Fruit fly (Drosophila melanogaster): ENCODE results near the gene mex1.

mex1 gene

DNA sequence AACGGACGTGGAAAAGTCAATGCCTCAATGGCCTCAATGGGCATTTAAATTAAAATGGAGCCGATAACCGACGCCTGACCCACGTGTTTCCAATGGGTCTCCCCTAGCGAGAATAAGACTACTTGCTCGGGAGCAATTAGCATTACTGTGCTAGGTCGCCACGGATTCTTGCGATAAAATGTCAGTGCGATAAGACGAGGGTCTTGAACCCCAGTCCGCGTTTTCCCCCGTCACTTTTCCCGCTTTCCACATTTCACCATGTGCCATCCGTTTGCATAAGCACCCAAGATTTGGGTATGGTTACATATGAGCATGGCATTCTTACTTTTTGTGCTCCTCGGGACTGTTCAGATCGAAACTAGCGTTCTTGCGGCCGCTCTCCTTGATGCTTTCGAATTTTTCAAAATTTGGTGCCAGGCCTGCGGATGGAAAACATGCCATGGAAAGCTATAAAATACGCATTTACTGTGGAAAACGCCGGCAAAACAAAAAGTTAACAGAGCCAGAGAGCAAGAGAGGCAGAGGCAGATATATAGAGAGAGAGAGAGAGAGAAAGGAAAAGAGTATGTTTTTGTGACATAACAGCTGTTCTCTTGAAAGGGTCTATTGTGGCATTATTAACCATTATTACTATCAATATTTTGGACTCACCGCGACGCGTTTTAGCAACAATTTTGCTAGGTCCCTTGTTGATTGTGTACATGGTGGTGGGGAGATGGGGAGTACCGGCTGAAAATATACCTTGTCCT is 12.1 kb downstream of the mex1 start:
- TF ChIP-seq CG10348 (GFP tag; IDR thresholded peaks at IDR 0.05), result no peak
- peak; percentile 66 for TF ChIP-seq EcR (GFP tag; optimal IDR thresholded peaks at IDR 0.05)
- no peak for TF ChIP-seq Ets98B (GFP tag; IDR thresholded peaks at IDR 0.05)
- no peak for TF ChIP-seq Snoo (tag; optimal IDR thresholded peaks at IDR 0.05)
- no peak for TF ChIP-seq rn (GFP tag; IDR thresholded peaks at IDR 0.05)
- no peak for TF ChIP-seq CG13204 (GFP tag; optimal IDR thresholded peaks at IDR 0.05)
- 0 out of 2 replicates have a peak, but pooled peaks have one; percentile 28 for TF ChIP-seq CG32121 (GFP tag; IDR thresholded peaks at IDR 0.05)

DNA sequence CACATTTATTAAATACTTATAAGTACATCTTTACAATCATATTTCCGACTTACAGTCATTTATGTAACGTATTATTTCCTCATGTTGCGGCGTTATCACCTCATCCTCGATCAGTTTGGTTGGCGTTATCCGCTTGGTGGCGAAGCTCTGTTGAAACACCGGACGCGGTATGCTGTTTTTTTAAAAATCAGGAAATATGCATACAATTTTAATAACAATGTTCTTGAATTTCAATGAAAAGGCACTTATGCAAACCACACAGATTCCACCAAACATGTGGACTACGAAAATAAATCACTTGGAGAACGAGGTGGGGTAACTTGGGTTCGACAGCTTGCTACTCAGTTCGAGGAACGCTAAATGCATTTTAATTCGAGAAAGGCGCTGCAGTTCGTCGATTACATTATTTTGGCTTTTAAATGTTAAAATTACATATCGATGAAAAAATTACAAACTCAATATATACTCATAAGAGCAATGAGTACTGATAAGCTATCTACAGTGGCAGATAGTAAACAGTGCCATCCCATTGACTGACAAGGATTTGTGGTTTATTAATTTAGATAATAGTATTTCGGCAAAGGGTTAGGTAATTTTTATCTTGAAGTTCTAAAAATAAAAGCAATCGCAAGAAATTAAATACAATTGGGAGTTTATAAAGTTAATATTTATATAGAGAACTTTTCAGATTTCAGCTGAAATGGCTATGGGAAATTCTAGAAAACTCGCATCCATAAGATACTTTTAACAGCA is 13.0 kb downstream of the mex1 start:
- TF ChIP-seq CG10348 (GFP tag; IDR thresholded peaks at IDR 0.05), result no peak
- TF ChIP-seq rn (GFP tag; IDR thresholded peaks at IDR 0.05), result no peak
- TF ChIP-seq D1 (tag; optimal IDR thresholded peaks at IDR 0.05), result no peak
- no peak for TF ChIP-seq CG13204 (GFP tag; optimal IDR thresholded peaks at IDR 0.05)
- TF ChIP-seq gl (tag; optimal IDR thresholded peaks at IDR 0.05), result no peak
- TF ChIP-seq CG34367 (tag; optimal IDR thresholded peaks at IDR 0.05), result no peak
- TF ChIP-seq CG32121 (GFP tag; IDR thresholded peaks at IDR 0.05), result no peak
- TF ChIP-seq Snoo (tag; optimal IDR thresholded peaks at IDR 0.05), result no peak
- TF ChIP-seq Ets98B (GFP tag; IDR thresholded peaks at IDR 0.05), result no peak
- TF ChIP-seq fd96Ca (GFP tag; IDR thresholded peaks at IDR 0.05), result no peak
- no peak for TF ChIP-seq CG9948 (tag; optimal IDR thresholded peaks at IDR 0.05)
- TF ChIP-seq Pif1B (GFP tag; optimal IDR thresholded peaks at IDR 0.05), result no peak
- no peak for TF ChIP-seq Pif1A (GFP tag; optimal IDR thresholded peaks at IDR 0.05)
- TF ChIP-seq CG8301 (tag; optimal IDR thresholded peaks at IDR 0.05), result no peak
- no peak for TF ChIP-seq CG15710 (tag; optimal IDR thresholded peaks at IDR 0.05)
- no peak for TF ChIP-seq CG14655 (GFP tag; optimal IDR thresholded peaks at IDR 0.05)
- TF ChIP-seq CG12605 (GFP tag; IDR thresholded peaks at IDR 0.05), result no peak

DNA sequence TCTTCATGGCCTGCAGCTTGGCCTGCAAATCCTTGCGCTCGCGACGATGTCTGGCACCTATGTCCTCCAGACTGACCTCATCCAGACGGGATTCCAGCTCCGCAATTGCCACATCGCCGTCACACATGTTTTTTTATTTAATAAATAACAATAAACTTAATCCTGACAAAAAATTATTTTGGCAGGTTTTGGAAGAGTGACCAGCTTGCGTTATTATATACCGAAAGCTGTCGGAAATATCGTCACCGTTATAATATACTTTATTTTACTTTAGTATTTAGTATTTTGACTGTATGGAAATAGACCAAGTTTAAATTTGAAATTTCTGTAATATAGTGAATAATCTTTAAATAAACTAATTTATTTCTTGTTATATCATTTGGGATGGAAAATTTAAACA is 14.7 kb downstream of the mex1 start, which contains the start of gene CG7857:
Gene CG7857, minus strand, starts transcription at position 208 of the 400 bp plus-strand sequence.
- TF ChIP-seq Pif1A (GFP tag; optimal IDR thresholded peaks at IDR 0.05) (no peak), Snoo (tag; optimal IDR thresholded peaks at IDR 0.05) (no peak), Pif1B (GFP tag; optimal IDR thresholded peaks at IDR 0.05) (no peak), gl (tag; optimal IDR thresholded peaks at IDR 0.05) (no peak), Ets98B (GFP tag; IDR thresholded peaks at IDR 0.05) (no peak), EcR (GFP tag; optimal IDR thresholded peaks at IDR 0.05) (no peak), CG34367 (tag; optimal IDR thresholded peaks at IDR 0.05) (no peak), CG32121 (GFP tag; IDR thresholded peaks at IDR 0.05) (no peak), CG10348 (GFP tag; IDR thresholded peaks at IDR 0.05) (no peak), CG12605 (GFP tag; IDR thresholded peaks at IDR 0.05) (no peak), CG17806 (tag; optimal IDR thresholded peaks at IDR 0.05) (no peak), D1 (tag; optimal IDR thresholded peaks at IDR 0.05) (no peak), CG14655 (GFP tag; optimal IDR thresholded peaks at IDR 0.05) (no peak), CG15710 (tag; optimal IDR thresholded peaks at IDR 0.05) (no peak)

DNA sequence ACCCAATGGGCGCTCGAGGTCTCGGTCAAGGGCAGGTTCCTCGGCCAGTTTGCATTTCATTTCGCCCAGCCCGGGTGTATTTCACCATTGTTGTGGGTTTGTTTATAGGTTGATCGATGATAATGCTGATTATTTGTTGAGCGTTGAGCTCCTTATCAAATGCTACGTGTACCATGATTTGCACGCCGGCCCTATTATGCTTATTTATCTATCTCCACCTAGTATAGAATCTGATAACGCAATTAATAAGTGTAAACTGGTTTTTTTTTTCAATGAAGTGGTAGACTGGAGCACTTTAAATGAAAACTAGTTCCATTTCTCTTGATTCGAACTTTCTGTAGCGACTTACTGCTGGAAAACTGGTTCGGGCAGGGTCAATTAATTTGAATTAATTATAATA is 17.1 kb downstream of the mex1 start:
- TF ChIP-seq D1 (tag; optimal IDR thresholded peaks at IDR 0.05) (no peak), CG4496 (GFP tag; IDR thresholded peaks at IDR 0.05) (no peak), CG17806 (tag; optimal IDR thresholded peaks at IDR 0.05) (no peak), CG10348 (GFP tag; IDR thresholded peaks at IDR 0.05) (no peak), CG12605 (GFP tag; IDR thresholded peaks at IDR 0.05) (no peak), Snoo (tag; optimal IDR thresholded peaks at IDR 0.05) (no peak), Ets98B (GFP tag; IDR thresholded peaks at IDR 0.05) (no peak), CG32121 (GFP tag; IDR thresholded peaks at IDR 0.05) (no peak)

DNA sequence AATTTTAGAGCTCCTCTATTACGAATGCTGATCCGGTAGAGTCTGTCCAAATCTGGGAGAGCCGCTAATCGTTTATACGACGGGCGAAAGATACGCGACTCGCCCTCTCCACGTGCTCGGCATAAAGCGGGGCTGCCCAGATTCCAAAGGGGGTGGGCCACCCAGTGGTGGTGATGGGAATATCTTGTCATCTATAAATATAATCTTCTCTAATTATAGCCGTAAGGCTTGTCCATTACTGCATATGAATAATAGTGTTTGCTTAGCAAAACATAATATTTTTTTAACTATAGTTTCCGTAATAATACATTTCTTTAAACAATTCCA is 17.8 kb downstream of the mex1 start:
- TF ChIP-seq CG14655 (GFP tag; optimal IDR thresholded peaks at IDR 0.05), result no peak
- TF ChIP-seq fd96Ca (GFP tag; IDR thresholded peaks at IDR 0.05), result no peak

DNA sequence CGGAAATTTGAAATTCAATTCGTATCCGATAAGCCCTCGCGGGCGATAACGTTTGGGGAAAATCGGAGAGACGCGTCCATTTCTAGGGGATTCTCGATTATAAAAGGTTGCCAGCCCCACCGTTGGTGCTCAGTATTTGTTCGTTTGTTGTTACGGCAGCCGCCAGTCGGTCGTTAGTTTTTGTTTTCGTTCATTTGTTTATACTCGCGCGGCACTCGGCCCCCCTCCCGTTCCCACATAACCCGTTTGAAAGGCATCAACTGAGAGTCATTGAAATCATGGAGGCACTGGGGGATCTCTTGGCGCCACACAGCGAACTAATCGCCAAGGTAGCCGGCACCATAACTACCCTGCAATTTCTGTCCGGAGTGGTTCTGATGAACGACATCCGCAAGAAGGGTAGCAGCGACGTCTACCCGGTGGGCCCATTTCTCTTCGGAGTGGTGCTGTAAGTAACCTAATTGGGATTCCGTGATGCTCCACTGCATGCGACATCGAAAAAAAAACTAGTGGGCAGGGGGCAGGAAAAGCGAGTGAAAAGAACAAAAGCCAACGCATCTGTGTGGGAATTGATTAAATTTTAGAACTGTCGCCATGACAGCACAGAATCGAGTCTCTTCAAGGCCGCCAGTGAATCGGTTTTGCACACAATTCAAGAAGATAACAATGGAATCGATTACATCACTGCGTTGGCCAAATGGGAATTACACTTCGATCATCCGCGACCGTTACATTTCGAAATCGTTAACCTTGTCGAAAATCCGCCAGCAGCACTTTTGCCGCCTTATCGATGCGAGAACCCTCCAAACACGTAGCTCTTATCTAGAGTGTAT is 18.4 kb downstream of the mex1 start, which contains the start of gene CG7272:
Gene CG7272, plus strand, starts transcription at position 126 of the 833 bp plus-strand sequence.
- TF ChIP-seq CG8301 (tag; optimal IDR thresholded peaks at IDR 0.05) (peak; percentile 42), CG14655 (GFP tag; optimal IDR thresholded peaks at IDR 0.05) (no peak), CG17806 (tag; optimal IDR thresholded peaks at IDR 0.05) (no peak), CG9948 (tag; optimal IDR thresholded peaks at IDR 0.05) (no peak), gl (tag; optimal IDR thresholded peaks at IDR 0.05) (no peak), CG8159 (tag; optimal IDR thresholded peaks at IDR 0.05) (no peak), Pif1A (GFP tag; optimal IDR thresholded peaks at IDR 0.05) (no peak), CG10348 (GFP tag; IDR thresholded peaks at IDR 0.05) (no peak), EcR (GFP tag; optimal IDR thresholded peaks at IDR 0.05) (peak; percentile 44), CG34367 (tag; optimal IDR thresholded peaks at IDR 0.05) (no peak), CG15710 (tag; optimal IDR thresholded peaks at IDR 0.05) (peak; percentile 3), CG13204 (GFP tag; optimal IDR thresholded peaks at IDR 0.05) (no peak), fd96Ca (GFP tag; IDR thresholded peaks at IDR 0.05) (peak; percentile 60; the same call in 1 of the 3 replicates), Snoo (tag; optimal IDR thresholded peaks at IDR 0.05) (no peak), CG4496 (GFP tag; IDR thresholded peaks at IDR 0.05) (peak; percentile 57; the same call in 2 of the 3 replicates), Ets98B (GFP tag; IDR thresholded peaks at IDR 0.05) (peak; percentile 58; the same call in 1 of the 2 replicates), CG32121 (GFP tag; IDR thresholded peaks at IDR 0.05) (peak; percentile 49; the same call in 1 of the 2 replicates), rn (GFP tag; IDR thresholded peaks at IDR 0.05) (no peak), D1 (tag; optimal IDR thresholded peaks at IDR 0.05) (peak; percentile 0), CG12605 (GFP tag; IDR thresholded peaks at IDR 0.05) (0 out of 2 replicates have a peak, but pooled peaks have one; percentile 25), Pif1B (GFP tag; optimal IDR thresholded peaks at IDR 0.05) (no peak)

All from whole organism, pupa.